Worm (Caenorhabditis elegans): ENCODE measurements around the gene ufbp-1.

DNA sequence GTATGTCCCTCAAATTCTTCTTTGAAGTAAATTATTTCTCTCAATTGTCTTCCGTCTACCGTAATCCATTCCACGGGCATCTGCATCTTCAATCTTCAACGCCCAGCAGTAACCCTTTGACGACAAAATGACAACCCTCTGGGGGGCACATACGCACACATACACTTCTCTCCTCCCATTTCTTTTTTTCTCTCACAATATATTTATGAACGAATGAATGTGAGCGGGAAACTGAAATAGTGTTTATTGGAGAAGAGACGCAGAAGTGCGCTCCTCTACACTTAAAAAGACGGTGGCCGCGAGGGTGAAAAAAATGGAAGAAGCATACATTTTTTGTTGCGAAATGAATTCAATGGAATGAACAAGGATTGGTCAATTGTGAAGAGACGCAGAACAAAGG is 31.4 kb downstream of the ufbp-1 start:
- peak; percentile 30 for TF ChIP-seq ham-2 (GFP tag; optimal IDR thresholded peaks at IDR 0.05)
- peak; percentile 46 for TF ChIP-seq sptf-1 (tag; optimal IDR thresholded peaks at IDR 0.05)
- no peak for TF ChIP-seq tbx-8 (GFP tag; optimal IDR thresholded peaks at IDR 0.05)
- TF ChIP-seq unc-39 (tag; optimal IDR thresholded peaks at IDR 0.05): no peak
- TF ChIP-seq pha-4 (tag; optimal IDR thresholded peaks at IDR 0.05): no peak
- TF ChIP-seq elt-3 (tag; optimal IDR thresholded peaks at IDR 0.05): no peak
- no peak for TF ChIP-seq nhr-76 (tag; optimal IDR thresholded peaks at IDR 0.05)
- TF ChIP-seq ztf-11 (tag; optimal IDR thresholded peaks at IDR 0.05): no peak
- no peak for TF ChIP-seq nhr-28 (tag; optimal IDR thresholded peaks at IDR 0.05)
- peak; percentile 62 for TF ChIP-seq mls-2 (tag; optimal IDR thresholded peaks at IDR 0.05)
- peak; percentile 47 for TF ChIP-seq nhr-237 (tag; optimal IDR thresholded peaks at IDR 0.05)
- TF ChIP-seq unc-62 (GFP tag; optimal IDR thresholded peaks at IDR 0.05): peak; percentile 90
- TF ChIP-seq lin-13 (tag; optimal IDR thresholded peaks at IDR 0.05): no peak
- no peak for TF ChIP-seq mab-5 (tag; optimal IDR thresholded peaks at IDR 0.05)
